Worm (Caenorhabditis elegans): Measurements from ENCODE around the gene Y39A1A.3.

The Y39A1A.3 gene

DNA sequence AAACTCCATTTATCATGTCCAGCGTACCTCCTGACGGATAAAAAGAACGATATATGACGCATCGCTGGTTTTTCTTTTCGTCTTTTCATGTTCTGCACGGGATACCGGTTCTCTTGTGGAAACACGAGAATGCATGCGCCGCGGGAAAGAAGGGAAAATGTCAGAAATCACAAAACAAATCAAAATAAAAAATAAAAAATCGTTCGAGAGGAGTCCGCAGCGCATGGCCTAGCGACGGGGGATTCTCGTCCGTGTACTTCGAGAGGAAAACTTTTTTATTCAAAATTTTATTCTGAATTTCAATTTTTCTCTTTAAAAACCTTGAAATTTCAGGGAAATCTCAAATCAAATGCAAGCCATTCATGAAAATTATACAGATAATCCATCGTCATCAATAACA lies 24.9 kb upstream of the Y39A1A.3 start, which contains the start of the genes lron-10 and hpr-9 (continued):
- TF ChIP-seq ztf-11 (tag; optimal IDR thresholded peaks at IDR 0.05), result peak in 1 of 2 experiments; percentile 96

DNA sequence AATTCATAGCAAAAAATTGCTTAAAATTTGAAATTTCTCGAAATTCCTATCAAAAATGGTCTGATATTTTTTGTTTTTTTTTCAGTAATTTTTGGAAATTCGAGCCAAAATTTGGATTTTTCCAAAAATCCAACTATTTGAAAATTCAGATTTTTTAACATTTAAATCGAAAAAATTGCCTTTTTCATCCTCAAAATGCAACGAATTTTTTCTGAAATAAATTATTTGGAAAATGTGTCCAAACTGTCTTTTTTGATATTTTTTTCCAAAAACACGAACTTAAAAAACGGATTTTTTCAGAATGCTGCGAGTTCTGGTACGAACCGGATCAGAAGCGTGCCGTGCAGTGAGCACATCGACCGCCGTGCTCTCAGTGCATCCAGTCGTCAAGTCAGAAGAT lies 18.9 kb upstream of the Y39A1A.3 start, which contains the start of gene mrpl-22:
TSS of gene mrpl-22 (plus strand) at position 301 of the 400 bp plus-strand sequence.
- TF ChIP-seq efl-1 (optimal IDR thresholded peaks at IDR 0.05) (no peak), efl-1 (GFP tag; optimal IDR thresholded peaks at IDR 0.05 in 1 of 2) (no peak), lin-35 (GFP tag; optimal IDR thresholded peaks at IDR 0.05) (no peak), irx-1 (tag; optimal IDR thresholded peaks at IDR 0.05) (no peak), unc-130 (tag; optimal IDR thresholded peaks at IDR 0.05) (no peak), hpl-2 (GFP tag; optimal IDR thresholded peaks at IDR 0.05) (no peak), lin-13 (GFP tag; optimal IDR thresholded peaks at IDR 0.05) (no peak), sptf-1 (tag; optimal IDR thresholded peaks at IDR 0.05) (no peak)

DNA sequence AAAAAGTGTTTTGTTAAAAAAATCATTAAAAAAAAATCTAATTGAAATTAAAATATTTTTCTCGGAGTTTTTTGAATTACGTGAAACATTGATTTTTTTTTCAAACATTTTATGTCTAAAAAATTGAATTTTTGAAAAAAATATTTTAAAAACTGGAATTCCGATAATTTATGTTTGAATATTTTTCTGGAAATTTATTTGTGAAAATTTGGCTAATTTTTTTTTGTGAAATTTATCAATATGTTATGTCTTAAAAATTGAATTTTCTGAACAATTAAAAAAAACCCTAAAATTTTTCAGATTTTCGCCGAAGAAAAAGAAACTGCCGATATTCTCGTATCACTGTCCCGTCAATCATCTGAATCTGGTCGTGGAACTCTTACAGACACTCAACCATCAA lies 16.0 kb upstream of the Y39A1A.3 start, which contains the start of gene Y39A1A.24:
TSS of gene Y39A1A.24 (plus strand) at position 301 of the 400 bp plus-strand sequence.
- no peak for TF ChIP-seq pax-3 (tag; optimal IDR thresholded peaks at IDR 0.05)
- no peak for TF ChIP-seq fkh-10 (GFP tag; optimal IDR thresholded peaks at IDR 0.05)
- no peak for TF ChIP-seq zip-4 (GFP tag; optimal IDR thresholded peaks at IDR 0.05)
- no peak for TF ChIP-seq lir-3 (tag; optimal IDR thresholded peaks at IDR 0.05; ENCODE audit: poor library complexity)
- TF ChIP-seq lin-39 (tag; optimal IDR thresholded peaks at IDR 0.05), result no peak
- TF ChIP-seq ceh-90 (tag; optimal IDR thresholded peaks at IDR 0.05), result no peak
- TF ChIP-seq hlh-17 (GFP tag; optimal IDR thresholded peaks at IDR 0.05; ENCODE audit: borderline replicate concordance), result no peak
- TF ChIP-seq dsc-1 (tag; optimal IDR thresholded peaks at IDR 0.05), result no peak
- TF ChIP-seq unc-86 (tag; optimal IDR thresholded peaks at IDR 0.05), result no peak
- TF ChIP-seq mab-9 (GFP tag; IDR thresholded peaks at IDR 0.05), result no peak
- TF ChIP-seq snpc-4 (tag; optimal IDR thresholded peaks at IDR 0.05), result no peak
- TF ChIP-seq ztf-11 (tag; optimal IDR thresholded peaks at IDR 0.05), result no peak

DNA sequence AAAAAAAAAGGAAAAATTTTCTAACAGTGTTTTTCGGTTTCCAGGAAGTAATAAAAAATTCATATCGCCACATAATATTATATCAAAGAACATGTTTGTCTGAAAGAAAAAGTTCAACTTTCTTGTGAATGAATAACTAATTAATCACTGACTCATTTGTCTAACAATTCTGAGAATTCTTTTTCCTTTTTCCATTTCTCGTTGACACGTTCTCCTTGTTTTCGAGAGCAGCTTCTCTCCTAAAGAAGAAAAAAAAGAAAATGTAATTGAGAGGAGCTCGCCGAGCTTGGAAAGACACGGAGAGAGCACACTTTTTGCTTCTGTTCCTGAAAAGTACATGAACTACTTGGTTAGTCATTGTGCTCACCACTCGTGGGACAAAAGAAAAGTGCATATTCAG lies 11.9 kb upstream of the Y39A1A.3 start:
- TF ChIP-seq C16A3.4 (tag; optimal IDR thresholded peaks at IDR 0.05) (no peak), efl-1 (optimal IDR thresholded peaks at IDR 0.05) (no peak), efl-1 (GFP tag; optimal IDR thresholded peaks at IDR 0.05 in 1 of 2) (peak in 1 of 2 experiments; percentile 86), nhr-47 (tag; optimal IDR thresholded peaks at IDR 0.05) (peak; percentile 36), fkh-8 (tag; optimal IDR thresholded peaks at IDR 0.05) (peak; percentile 54), grh-1 (GFP tag; IDR thresholded peaks at IDR 0.05) (no peak), fos-1 (tag; optimal IDR thresholded peaks at IDR 0.05) (no peak), irx-1 (tag; optimal IDR thresholded peaks at IDR 0.05) (no peak), unc-130 (tag; optimal IDR thresholded peaks at IDR 0.05) (no peak), nhr-20 (tag; optimal IDR thresholded peaks at IDR 0.05) (no peak), C34B4.2 (tag; optimal IDR thresholded peaks at IDR 0.05) (no peak), tbx-2 (tag; optimal IDR thresholded peaks at IDR 0.05) (no peak), hlh-4 (tag; optimal IDR thresholded peaks at IDR 0.05) (no peak), ama-1 (optimal IDR thresholded peaks at IDR 0.05) (no peak), egl-13 (tag; optimal IDR thresholded peaks at IDR 0.05) (peak; percentile 13), nhr-71 (tag; optimal IDR thresholded peaks at IDR 0.05) (peak; percentile 41), dsc-1 (tag; optimal IDR thresholded peaks at IDR 0.05) (peak; percentile 69), ceh-82 (tag; optimal IDR thresholded peaks at IDR 0.05) (no peak), nhr-85 (tag) (no peak), sox-4 (tag; optimal IDR thresholded peaks at IDR 0.05) (no peak), unc-86 (tag; optimal IDR thresholded peaks at IDR 0.05) (peak; percentile 51), fkh-10 (GFP tag; optimal IDR thresholded peaks at IDR 0.05) (no peak), mef-2 (tag; optimal IDR thresholded peaks at IDR 0.05) (no peak), nhr-90 (tag; optimal IDR thresholded peaks at IDR 0.05; ENCODE audit: poor library complexity) (no peak), nhr-84 (tag; optimal IDR thresholded peaks at IDR 0.05) (no peak), sup-37 (GFP tag; optimal IDR thresholded peaks at IDR 0.05) (no peak), skn-1 (tag; optimal IDR thresholded peaks at IDR 0.05) (no peak), pag-3 (tag; optimal IDR thresholded peaks at IDR 0.05; ENCODE audit: borderline replicate concordance, insufficient read depth) (no peak), unc-62 (GFP tag; optimal IDR thresholded peaks at IDR 0.05) (no peak), ceh-90 (tag; optimal IDR thresholded peaks at IDR 0.05) (no peak), ztf-11 (tag; optimal IDR thresholded peaks at IDR 0.05) (no peak), blmp-1 (tag; optimal IDR thresholded peaks at IDR 0.05) (no peak), nhr-77 (tag; optimal IDR thresholded peaks at IDR 0.05) (no peak), snpc-4 (tag; optimal IDR thresholded peaks at IDR 0.05) (no peak), lin-35 (GFP tag; optimal IDR thresholded peaks at IDR 0.05) (no peak)

Measured in whole organism, L1 larva.